Worm (Caenorhabditis elegans) whole organism, L1 larva: Measurements from ENCODE around the gene ppat-1.

Experiments
- C16A3.4 ChIP-seq: fragments of 150-350 bp; optimal IDR thresholded peaks from 2 replicates; lab custom pipeline; 2014; ENCODE audit warnings: missing biosample characterization, missing genetic modification characterization
- F16B12.6 ChIP-seq: fragments of 150-350 bp; optimal IDR thresholded peaks from 2 replicates; lab custom pipeline; 2014; ENCODE audit warnings: missing biosample characterization, missing genetic modification characterization
- Y116A8C.19 ChIP-seq: sonication (generic microtip); optimal IDR thresholded peaks from 2 replicates; lab custom pipeline; 2016; ENCODE audit warnings: missing compliant biosample characterization, missing genetic modification characterization, borderline replicate concordance
- alr-1 ChIP-seq: fragments of 200-800 bp; sonication (Bioruptor generic); optimal IDR thresholded peaks from 2 replicates; lab custom pipeline; 2018; ENCODE audit warnings: borderline replicate concordance, mild to moderate bottlenecking, missing genetic modification characterization, missing compliant biosample characterization
- blmp-1 ChIP-seq: fragments of 150-350 bp; optimal IDR thresholded peaks from 2 replicates; lab custom pipeline; 2014; ENCODE audit warnings: missing biosample characterization, missing genetic modification characterization
- ceh-63 ChIP-seq: fragments of 200-800 bp; sonication (Bioruptor generic); optimal IDR thresholded peaks from 2 replicates; lab custom pipeline; 2018; ENCODE audit warnings: mild to moderate bottlenecking, missing genetic modification characterization, missing compliant biosample characterization
- ceh-88 ChIP-seq: fragments of 200-800 bp; sonication (Bioruptor generic); IDR thresholded peaks from 2 replicates; pipeline ENCODE4 v1.3.6; 2022; ENCODE audit warnings: missing genetic modification characterization, missing compliant biosample characterization
- ces-1 ChIP-seq: fragments of 150-350 bp; optimal IDR thresholded peaks from 2 replicates; lab custom pipeline; 2014; ENCODE audit warnings: missing biosample characterization, missing genetic modification reagents, missing genetic modification characterization
- dpl-1 ChIP-seq, 3 experiments: fragments of 150-350 bp in 2 of 3; sonication (generic microtip) in 1 of 3; optimal IDR thresholded peaks; 2 replicates each; lab custom pipeline; 2014 to 2017; ENCODE audit warnings: missing biosample characterization in 3 of 3, missing genetic modification characterization in 3 of 3, missing genetic modification reagents in 3 of 3
- efl-1 ChIP-seq, 4 experiments: fragments of 150-350 bp; optimal IDR thresholded peaks in 3 of 4; peaks in 1 of 4; 1 replicate in 1 of 4; 2 replicates in 3 of 4; lab custom pipeline; 2014; ENCODE audit warnings: missing biosample characterization in 2 of 4, missing genetic modification characterization in 2 of 4, missing genetic modification reagents in 2 of 4
- egl-13 ChIP-seq: sonication (generic microtip); optimal IDR thresholded peaks from 2 replicates; lab custom pipeline; 2016; ENCODE audit warnings: missing genotype, missing genetic modification reagents, missing genetic modification characterization, missing compliant biosample characterization
- egl-27 ChIP-seq, 2 experiments: fragments of 150-350 bp in 1 of 2; sonication (generic microtip); optimal IDR thresholded peaks; 3 replicates each; lab custom pipeline; 2017 to 2018; ENCODE audit warnings: missing biosample characterization in 2 of 2, missing genetic modification characterization in 2 of 2, missing genetic modification reagents in 2 of 2
- elt-3 ChIP-seq, 6 experiments: fragments of 150-350 bp in 1 of 6; sonication (generic microtip); optimal IDR thresholded peaks; 2 replicates each; lab custom pipeline; 2017 to 2018; ENCODE audit warnings: missing biosample characterization in 6 of 6, missing genetic modification characterization in 6 of 6, inconsistent platforms in 1 of 6
- fkh-10 ChIP-seq: sonication (generic microtip); optimal IDR thresholded peaks from 2 replicates; lab custom pipeline; 2017; ENCODE audit warnings: missing biosample characterization, missing genetic modification reagents, missing genetic modification characterization
- fkh-8 ChIP-seq: sonication (generic microtip); optimal IDR thresholded peaks from 2 replicates; lab custom pipeline; 2016; ENCODE audit warnings: mild to moderate bottlenecking, missing genetic modification characterization, missing compliant biosample characterization
- irx-1 ChIP-seq: sonication (generic microtip); optimal IDR thresholded peaks from 2 replicates; lab custom pipeline; 2016; ENCODE audit warnings: missing genetic modification characterization, missing compliant biosample characterization
- lin-14 ChIP-seq: fragments of 200-800 bp; sonication (Bioruptor generic); optimal IDR thresholded peaks from 2 replicates; lab custom pipeline; 2018; ENCODE audit warnings: mild to moderate bottlenecking, missing genetic modification characterization, moderate library complexity, missing compliant biosample characterization
- lin-35 ChIP-seq, 2 experiments: fragments of 150-350 bp; optimal IDR thresholded peaks; 2 replicates each; lab custom pipeline; 2014; ENCODE audit warnings: missing biosample characterization in 2 of 2, missing genetic modification characterization in 2 of 2, missing genetic modification reagents in 2 of 2
- lsy-2 ChIP-seq, 2 experiments: fragments of 150-350 bp; optimal IDR thresholded peaks; 2 replicates each; lab custom pipeline; 2014; ENCODE audit warnings: missing biosample characterization in 2 of 2, missing genetic modification characterization in 2 of 2
- mab-9 ChIP-seq: fragments of 200-800 bp; sonication (Bioruptor generic); IDR thresholded peaks from 2 replicates; pipeline ENCODE4 v1.3.6; 2022; ENCODE audit warnings: missing genetic modification reagents, missing genetic modification characterization, missing compliant biosample characterization
- mdl-1 ChIP-seq, 2 experiments: fragments of 150-350 bp; optimal IDR thresholded peaks; 2 replicates each; lab custom pipeline; 2014 to 2017; ENCODE audit warnings: missing biosample characterization in 2 of 2, missing genetic modification characterization in 2 of 2, inconsistent platforms in 1 of 2
- nhr-12 ChIP-seq: sonication (generic microtip); optimal IDR thresholded peaks from 2 replicates; lab custom pipeline; 2017; ENCODE audit warnings: missing biosample characterization, missing genetic modification characterization
- nhr-19 ChIP-seq: fragments of 200-800 bp; sonication (Bioruptor generic); conservative IDR thresholded peaks from 2 replicates; pipeline ENCODE4 v1.3.6; 2022; ENCODE audit warnings: missing genetic modification characterization, missing compliant biosample characterization
- nhr-20 ChIP-seq: sonication (generic microtip); optimal IDR thresholded peaks from 2 replicates; lab custom pipeline; 2016; ENCODE audit warnings: mild to moderate bottlenecking, missing genetic modification characterization, missing compliant biosample characterization
- nhr-28 ChIP-seq: fragments of 150-350 bp; optimal IDR thresholded peaks from 2 replicates; lab custom pipeline; 2014; ENCODE audit warnings: missing biosample characterization, missing genetic modification characterization
- nhr-71 ChIP-seq: sonication (generic microtip); optimal IDR thresholded peaks from 2 replicates; lab custom pipeline; 2016; ENCODE audit warnings: mild to moderate bottlenecking, missing genetic modification characterization, moderate library complexity, missing compliant biosample characterization
- nhr-76 ChIP-seq: sonication (generic microtip); optimal IDR thresholded peaks from 2 replicates; lab custom pipeline; 2017; ENCODE audit warnings: missing biosample characterization, missing genetic modification characterization
- nhr-77 ChIP-seq: fragments of 150-350 bp; optimal IDR thresholded peaks from 2 replicates; lab custom pipeline; 2014; ENCODE audit warnings: missing biosample characterization, missing genetic modification characterization
- nhr-85 ChIP-seq: sonication (generic microtip); peaks from one replicate; lab custom pipeline; 2016; ENCODE audit warnings: missing genetic modification characterization, inconsistent platforms, missing compliant biosample characterization
- pqm-1 ChIP-seq: sonication (generic microtip); optimal IDR thresholded peaks from 3 replicates; lab custom pipeline; 2017; ENCODE audit warnings: missing biosample characterization, missing genetic modification characterization
- rnt-1 ChIP-seq: sonication (generic microtip); optimal IDR thresholded peaks from 2 replicates; lab custom pipeline; 2016; ENCODE audit warnings: mild to moderate bottlenecking, missing genetic modification characterization, moderate library complexity, missing compliant biosample characterization
- snu-23 ChIP-seq: sonication (generic microtip); optimal IDR thresholded peaks from 2 replicates; lab custom pipeline; 2016; ENCODE audit warnings: missing genetic modification characterization, missing compliant biosample characterization
- sox-4 ChIP-seq: sonication (generic microtip); optimal IDR thresholded peaks from 2 replicates; lab custom pipeline; 2016; ENCODE audit warnings: missing genetic modification characterization, missing compliant biosample characterization
- sup-37 ChIP-seq: fragments of 200-800 bp; sonication (Bioruptor generic); optimal IDR thresholded peaks from 2 replicates; lab custom pipeline; 2018; ENCODE audit warnings: mild to moderate bottlenecking, missing genetic modification characterization, missing compliant biosample characterization
- swsn-7 ChIP-seq: sonication (generic microtip); optimal IDR thresholded peaks from 2 replicates; lab custom pipeline; 2016; ENCODE audit warnings: missing genetic modification characterization, missing compliant biosample characterization
- unc-130 ChIP-seq: fragments of 150-350 bp; optimal IDR thresholded peaks from 2 replicates; lab custom pipeline; 2017; ENCODE audit warnings: missing biosample characterization, missing genetic modification characterization, inconsistent platforms
- zag-1 ChIP-seq: fragments of 150-350 bp; optimal IDR thresholded peaks from 2 replicates; lab custom pipeline; 2014; ENCODE audit warnings: missing biosample characterization, missing genetic modification characterization

Gene ppat-1

DNA sequence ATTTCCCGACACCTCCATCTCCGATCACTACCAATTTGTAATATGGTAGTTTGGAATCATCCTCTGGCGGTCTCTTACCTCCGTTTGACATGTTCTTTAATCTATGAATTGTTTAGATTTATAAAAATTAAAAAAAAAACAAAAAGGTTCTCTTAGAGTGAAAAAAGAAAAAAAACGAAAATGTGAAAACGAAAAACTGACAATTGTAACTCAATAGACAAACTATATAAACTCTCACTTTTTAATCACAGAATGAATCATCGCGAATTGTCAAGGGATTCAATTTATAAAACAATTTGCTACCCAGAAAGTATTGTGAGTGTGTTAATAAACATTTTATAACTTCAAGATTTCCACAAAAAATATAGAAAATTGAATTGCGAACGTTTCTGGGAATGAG, 50.9 kb downstream of the ppat-1 start, which contains the start of gene ras-2:
TSS of gene ras-2 (minus strand) at position 101 of the 400 bp plus-strand sequence.
- TF ChIP-seq fkh-8 (tag; lab: Kevin White, UChicago) = no peak

DNA sequence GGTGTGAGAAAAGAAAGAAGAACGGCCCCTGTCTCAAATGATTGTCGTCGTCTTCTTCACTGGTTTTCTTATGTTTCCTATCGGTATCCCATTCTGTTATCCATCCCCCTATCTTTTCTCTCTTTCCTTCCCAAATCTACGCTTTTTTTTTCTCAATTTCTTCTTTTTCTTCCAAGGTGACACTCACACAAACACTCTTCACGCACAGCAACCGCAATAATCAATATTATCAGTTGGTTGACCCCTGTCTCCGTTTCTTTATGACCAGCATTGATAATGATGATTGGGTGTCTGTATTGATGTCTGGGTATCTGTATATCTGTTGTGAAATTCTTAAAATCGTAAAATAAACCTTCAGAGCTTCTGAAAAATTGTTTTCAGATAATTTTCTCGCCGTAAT, 51.7 kb downstream of the ppat-1 start:
- TF ChIP-seq Y116A8C.19 (tag; lab: Kevin White, UChicago) = no peak
- TF ChIP-seq nhr-19 = no peak
- TF ChIP-seq swsn-7 (tag; lab: Kevin White, UChicago) = no peak
- peak in 1 of 2 experiments; percentile 4 for TF ChIP-seq mdl-1 (tag; optimal IDR thresholded peaks at IDR 0.05; lab: Kevin White, UChicago)
- peak in 1 of 2 experiments; percentile 31 for TF ChIP-seq lsy-2 (tag; optimal IDR thresholded peaks at IDR 0.05; lab: Kevin White, UChicago)
- no peak for TF ChIP-seq sox-4 (tag; lab: Kevin White, UChicago)
- no peak for TF ChIP-seq egl-27 (tag; optimal IDR thresholded peaks at IDR 0.05; lab: Kevin White, UChicago)
- TF ChIP-seq unc-130 (tag; lab: Kevin White, UChicago) = no peak
- peak; percentile 1 for TF ChIP-seq C16A3.4
- TF ChIP-seq nhr-28 (tag; lab: Kevin White, UChicago) = no peak
- no peak for TF ChIP-seq nhr-12 (tag; lab: Kevin White, UChicago)
- TF ChIP-seq dpl-1 (GFP tag; optimal IDR thresholded peaks at IDR 0.05; lab: Kevin White, UChicago) = peak in 1 of 3 experiments; percentile 7
- no peak for TF ChIP-seq ceh-88 (GFP tag; lab: Robert Waterston, UW)
- no peak for TF ChIP-seq irx-1
- TF ChIP-seq zag-1 (tag; lab: Kevin White, UChicago) = no peak
- no peak for TF ChIP-seq ces-1
- TF ChIP-seq blmp-1 (tag; lab: Kevin White, UChicago) = peak; percentile 67
- no peak for TF ChIP-seq pqm-1 (tag; lab: Kevin White, UChicago)
- TF ChIP-seq ceh-63 (GFP tag; lab: Kevin White, UChicago) = no peak
- TF ChIP-seq rnt-1 (tag; lab: Kevin White, UChicago) = peak; percentile 23
- no peak for TF ChIP-seq alr-1 (tag; lab: Kevin White, UChicago)
- TF ChIP-seq sup-37 = no peak
- TF ChIP-seq nhr-71 (tag; lab: Kevin White, UChicago) = peak; percentile 3
- peak in 1 of 2 experiments; percentile 28 for TF ChIP-seq lin-35 (GFP tag; optimal IDR thresholded peaks at IDR 0.05; lab: Kevin White, UChicago)
- TF ChIP-seq F16B12.6 (tag; lab: Kevin White, UChicago) = no peak
- TF ChIP-seq egl-13 (tag; lab: Kevin White, UChicago) = no peak
- peak; percentile 42 for TF ChIP-seq snu-23 (GFP tag; lab: Kevin White, UChicago)
- peak in 3 of 6 experiments; percentile 12 to 82 (median 23) for TF ChIP-seq elt-3 (tag; optimal IDR thresholded peaks at IDR 0.05; lab: Kevin White, UChicago)
- TF ChIP-seq fkh-10 (GFP tag; lab: Kevin White, UChicago) = no peak
- TF ChIP-seq nhr-76 (tag; lab: Kevin White, UChicago) = no peak
- TF ChIP-seq nhr-85 = no peak
- TF ChIP-seq fkh-8 (tag; lab: Kevin White, UChicago) = no peak
- TF ChIP-seq efl-1 (optimal IDR thresholded peaks at IDR 0.05; lab: Kevin White, UChicago) = no peak
- peak in 1 of 2 experiments; percentile 87 for TF ChIP-seq efl-1 (GFP tag; optimal IDR thresholded peaks at IDR 0.05 in 1 of 2; lab: Kevin White, UChicago)
- no peak for TF ChIP-seq nhr-20 (tag; lab: Kevin White, UChicago)
- TF ChIP-seq nhr-77 = no peak
- TF ChIP-seq mab-9 (GFP tag; lab: Robert Waterston, UW) = no peak
- peak; percentile 69 for TF ChIP-seq lin-14 (GFP tag; lab: Kevin White, UChicago)
